Fruit fly (Drosophila melanogaster): Measurements from ENCODE around the gene CG1265.

dm6 chr3L:4242428-4242827 lies 12.1 kb upstream of the CG1265 start, which contains the start of gene pav:
- TF ChIP-seq dac (GFP tag; optimal IDR thresholded peaks at IDR 0.05) (no peak), Sox102F (GFP tag; optimal IDR thresholded peaks at IDR 0.05) (no peak)

Measured in whole organism, prepupa.